Worm (Caenorhabditis elegans) whole organism, early embryonic: Measurements from ENCODE around the gene metl-18.

ENCODE experiments used
- F13C5.2 ChIP-seq: sonication (generic microtip); optimal IDR thresholded peaks from 2 replicates; lab custom pipeline; 2017; ENCODE audit warnings: mild to moderate bottlenecking, missing genetic modification characterization, inconsistent platforms, missing compliant biosample characterization
- ama-1 ChIP-seq: fragments of 150-350 bp; optimal IDR thresholded peaks from 2 replicates; lab custom pipeline; 2014
- ets-7 ChIP-seq: sonication (generic microtip); optimal IDR thresholded peaks from 2 replicates; lab custom pipeline; 2016; ENCODE audit warnings: missing genotype, missing genetic modification characterization, missing compliant biosample characterization
- hnd-1 ChIP-seq: sonication (generic microtip); optimal IDR thresholded peaks from 2 replicates; lab custom pipeline; 2016; ENCODE audit warnings: missing genetic modification characterization, missing compliant biosample characterization
- sea-1 ChIP-seq: fragments of 200-800 bp; sonication (Bioruptor generic); conservative IDR thresholded peaks from 2 replicates; pipeline ENCODE4 v1.3.6; 2022; ENCODE audit warnings: missing genetic modification characterization, missing compliant biosample characterization

DNA sequence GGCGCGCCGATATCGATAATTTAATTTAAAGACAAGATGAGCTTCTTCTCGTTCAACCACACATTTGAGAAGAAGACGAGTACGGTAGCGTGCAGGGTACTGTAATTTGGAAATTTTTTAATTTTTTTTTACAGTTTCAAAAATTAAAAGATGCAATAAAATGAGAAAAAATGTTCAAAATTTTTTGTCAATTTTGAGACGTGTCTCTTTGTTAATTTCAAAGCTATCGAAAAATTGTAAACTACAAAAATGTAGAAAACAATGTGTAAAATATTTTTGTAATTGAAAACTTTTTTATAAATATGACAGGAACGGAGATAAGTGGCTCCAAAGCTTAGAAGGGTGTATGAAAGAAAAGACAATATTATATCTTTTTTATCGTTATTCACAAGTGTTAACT lies 5.8 kb downstream of the metl-18 start, which contains the start of gene K01A11.1:
- TF ChIP-seq sea-1 (no peak), ama-1 (no peak), ets-7 (tag; lab: Kevin White, UChicago) (no peak), F13C5.2 (tag; lab: Kevin White, UChicago) (no peak), hnd-1 (tag; lab: Kevin White, UChicago) (no peak)
